Worm (Caenorhabditis elegans) whole organism, L4/young adult: ENCODE data around the gene srsx-40.

Experiments used
- W03F9.2 ChIP-seq: fragments of 150-350 bp; optimal IDR thresholded peaks from 2 replicates; lab custom pipeline; 2014; ENCODE audit warnings: missing biosample characterization, missing genetic modification characterization
- dao-5 ChIP-seq: sonication (generic microtip); optimal IDR thresholded peaks from 2 replicates; lab custom pipeline; 2016; ENCODE audit warnings: missing genotype, missing genetic modification characterization, moderate library complexity, missing compliant biosample characterization
- him-1 ChIP-seq: sonication (generic microtip); optimal IDR thresholded peaks from 2 replicates; lab custom pipeline; 2016; ENCODE audit warnings: missing genotype, missing genetic modification reagents, missing genetic modification characterization, missing compliant biosample characterization

DNA sequence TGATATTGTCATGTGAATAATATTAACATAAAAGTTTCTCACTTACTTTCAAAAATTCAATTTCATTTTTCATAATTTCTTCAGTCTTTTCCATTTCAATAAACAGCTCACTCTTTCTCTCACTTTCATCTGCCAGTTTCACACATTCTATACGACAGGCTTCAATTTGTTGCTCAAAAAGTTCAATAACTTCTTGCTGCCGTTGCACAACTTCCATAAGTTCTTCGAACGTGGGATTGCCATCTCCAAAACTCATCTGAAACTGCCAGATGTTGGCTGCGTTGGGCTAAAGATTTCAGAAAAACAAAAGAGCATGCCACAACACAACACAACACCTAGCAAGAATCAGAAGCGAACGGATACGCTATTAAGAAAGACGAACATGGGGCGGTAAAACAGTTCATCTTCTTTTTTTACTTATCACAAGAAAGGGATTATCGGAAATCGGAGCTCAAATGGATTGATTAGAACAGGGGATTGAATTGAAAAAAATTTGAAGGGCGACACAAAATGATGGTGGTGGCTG lies 29.9 kb upstream of the srsx-40 start:
- TF ChIP-seq dao-5 = no peak
- no peak for TF ChIP-seq him-1 (tag; lab: Kevin White, UChicago)
- no peak for TF ChIP-seq W03F9.2 (tag; lab: Kevin White, UChicago)
